Fruit fly (Drosophila melanogaster): ENCODE data around the gene CG8001.

The CG8001 gene

DNA sequence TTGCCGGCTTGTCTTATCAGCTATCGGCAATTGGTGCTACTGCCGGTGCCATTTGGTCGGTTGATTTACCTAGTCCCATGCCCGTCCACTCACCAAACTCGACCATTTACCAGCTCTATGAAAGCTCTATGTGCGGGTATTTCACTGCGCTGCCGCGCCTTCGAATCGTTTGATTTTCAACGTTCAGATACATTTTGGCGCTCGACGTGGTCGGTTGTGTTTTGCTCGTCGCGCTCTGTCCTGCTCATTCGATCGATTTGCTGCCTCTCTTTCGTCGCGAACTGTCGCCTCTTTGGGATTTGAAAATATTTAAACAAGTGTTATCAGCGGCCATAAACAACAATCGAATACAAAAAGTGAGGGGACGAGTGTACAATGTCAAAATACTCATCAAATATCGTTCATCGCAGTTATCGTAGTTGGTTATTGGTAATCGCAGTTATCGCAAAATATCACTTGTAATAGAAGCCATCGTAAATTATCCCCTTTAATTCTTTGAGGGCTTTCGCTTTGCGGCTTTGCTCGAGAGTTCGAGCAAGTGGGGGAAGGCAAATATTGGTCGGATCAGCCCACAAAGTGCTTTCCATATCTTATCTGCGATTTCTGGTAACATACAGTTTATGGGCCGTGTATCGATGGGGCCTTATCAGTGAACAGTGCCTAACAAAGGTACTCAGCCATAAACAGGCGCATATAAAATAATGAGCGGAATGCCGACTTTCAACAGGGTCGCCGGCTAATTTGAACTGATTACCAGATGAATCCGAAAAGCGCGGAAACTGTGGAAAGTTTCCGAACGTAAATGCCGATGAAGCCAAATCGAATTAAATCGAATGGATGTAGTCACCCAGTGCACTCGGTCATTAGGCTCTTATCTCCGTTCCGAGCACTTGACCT lies 14.1 kb upstream of the CG8001 start (continued):
- TF ChIP-seq CG6683 (GFP tag; optimal IDR thresholded peaks at IDR 0.05) (no peak), CG8765 (GFP tag; IDR thresholded peaks at IDR 0.05) (no peak), ttk (GFP tag; IDR thresholded peaks at IDR 0.05) (no peak), YL-1 (GFP tag; optimal IDR thresholded peaks at IDR 0.05) (no peak), Tbp (GFP tag; optimal IDR thresholded peaks at IDR 0.05) (no peak), CG9437 (GFP tag; optimal IDR thresholded peaks at IDR 0.05) (no peak), CG10654 (GFP tag; optimal IDR thresholded peaks at IDR 0.05) (no peak), CG3163 (GFP tag; optimal IDR thresholded peaks at IDR 0.05) (peak; percentile 47), BEAF-32 (GFP tag; optimal IDR thresholded peaks at IDR 0.05) (peak; percentile 28), CG2678 (tag; optimal IDR thresholded peaks at IDR 0.05) (peak; percentile 30), hkb (optimal IDR thresholded peaks at IDR 0.05) (no peak), hkb (GFP tag; IDR thresholded peaks at IDR 0.05) (no peak; the same call in 1 of the 2 replicates), CG30020 (tag; optimal IDR thresholded peaks at IDR 0.05) (no peak), Opbp (GFP tag; IDR thresholded peaks at IDR 0.05; ENCODE audit: partially characterized antibody) (no peak), vfl (GFP tag; optimal IDR thresholded peaks at IDR 0.05) (no peak), Hand (GFP tag; optimal IDR thresholded peaks at IDR 0.05) (no peak), danr (GFP tag; IDR thresholded peaks at IDR 0.05) (no peak), sd (tag; optimal IDR thresholded peaks at IDR 0.05) (peak; percentile 30), seq (GFP tag; IDR thresholded peaks at IDR 0.05) (no peak), CG13287 (GFP tag; IDR thresholded peaks at IDR 0.05; ENCODE audit: partially characterized antibody) (no peak; the same call in 1 of the 2 replicates), sob (GFP tag; IDR thresholded peaks at IDR 0.05) (no peak), hth (optimal IDR thresholded peaks at IDR 0.05) (no peak), Dek (tag; optimal IDR thresholded peaks at IDR 0.05) (no peak), sisA (GFP tag; IDR thresholded peaks at IDR 0.05) (no peak), lab (GFP tag; optimal IDR thresholded peaks at IDR 0.05) (peak; percentile 40), CG7963 (GFP tag; IDR thresholded peaks at IDR 0.05; ENCODE audit: partially characterized antibody) (no peak), CG7556 (GFP tag; optimal IDR thresholded peaks at IDR 0.05) (no peak), CG15601 (tag; optimal IDR thresholded peaks at IDR 0.05) (no peak), ac (GFP tag; optimal IDR thresholded peaks at IDR 0.05) (no peak), cad (GFP tag; optimal IDR thresholded peaks at IDR 0.05) (no peak), CG9876 (GFP tag; optimal IDR thresholded peaks at IDR 0.05) (no peak), dysf (GFP tag; IDR thresholded peaks at IDR 0.05) (no peak), CG12659 (GFP tag; optimal IDR thresholded peaks at IDR 0.05) (no peak), exex (tag; optimal IDR thresholded peaks at IDR 0.05) (peak; percentile 98), Jarid2 (GFP tag; optimal IDR thresholded peaks at IDR 0.05) (peak; percentile 52), Hr51 (GFP tag; optimal IDR thresholded peaks at IDR 0.05) (no peak), CG8478 (optimal IDR thresholded peaks at IDR 0.05) (no peak), ATbp (GFP tag; optimal IDR thresholded peaks at IDR 0.05) (no peak), CG4707 (GFP tag; optimal IDR thresholded peaks at IDR 0.05) (no peak), shn (GFP tag; optimal IDR thresholded peaks at IDR 0.05) (no peak), ems (GFP tag; optimal IDR thresholded peaks at IDR 0.05) (no peak), CG11247 (GFP tag; IDR thresholded peaks at IDR 0.05) (no peak), CG15479 (GFP tag; optimal IDR thresholded peaks at IDR 0.05) (no peak), PHDP (tag; optimal IDR thresholded peaks at IDR 0.05) (no peak), CG32767 (GFP tag; IDR thresholded peaks at IDR 0.05) (no peak), cg (GFP tag; optimal IDR thresholded peaks at IDR 0.05) (no peak), pita (GFP tag; optimal IDR thresholded peaks at IDR 0.05) (no peak), CG2199 (GFP tag; IDR thresholded peaks at IDR 0.05) (0 out of 3 replicates have a peak, but pooled peaks have one; percentile 21), HmgD (GFP tag; optimal IDR thresholded peaks at IDR 0.05) (no peak)
